Worm (Caenorhabditis elegans): Measurements from ENCODE around the gene ima-1.

The ima-1 gene

DNA sequence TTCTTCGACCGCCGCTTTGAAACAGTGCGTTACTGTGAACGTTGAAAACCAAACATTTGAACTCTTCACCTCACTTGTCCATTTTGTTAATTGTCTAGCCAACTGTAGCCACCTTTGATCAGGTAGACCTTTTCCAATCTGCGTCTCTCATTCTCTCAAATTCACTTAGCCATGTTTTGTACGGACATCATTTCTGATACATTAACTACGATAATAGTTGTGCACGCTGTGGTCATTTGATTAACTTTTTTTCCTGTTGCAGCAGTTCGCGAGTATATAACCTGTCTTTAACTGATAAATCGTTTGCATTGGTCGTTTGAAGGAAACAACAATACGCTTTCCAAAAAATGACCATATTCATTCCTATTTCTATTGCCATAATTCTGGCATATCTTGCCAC is 22.1 kb upstream of the ima-1 start, which contains the start of gene cyp-29A2:
Gene cyp-29A2, plus strand, starts transcription at position 190 of the 400 bp plus-strand sequence.
- TF ChIP-seq hnd-1 (tag; optimal IDR thresholded peaks at IDR 0.05) (no peak), ets-7 (tag; optimal IDR thresholded peaks at IDR 0.05) (no peak), flt-1 (GFP tag; IDR thresholded peaks at IDR 0.05) (no peak), scrt-1 (GFP tag; IDR thresholded peaks at IDR 0.05) (no peak), tbx-37 (GFP tag; conservative IDR thresholded peaks at IDR 0.05) (no peak)

DNA sequence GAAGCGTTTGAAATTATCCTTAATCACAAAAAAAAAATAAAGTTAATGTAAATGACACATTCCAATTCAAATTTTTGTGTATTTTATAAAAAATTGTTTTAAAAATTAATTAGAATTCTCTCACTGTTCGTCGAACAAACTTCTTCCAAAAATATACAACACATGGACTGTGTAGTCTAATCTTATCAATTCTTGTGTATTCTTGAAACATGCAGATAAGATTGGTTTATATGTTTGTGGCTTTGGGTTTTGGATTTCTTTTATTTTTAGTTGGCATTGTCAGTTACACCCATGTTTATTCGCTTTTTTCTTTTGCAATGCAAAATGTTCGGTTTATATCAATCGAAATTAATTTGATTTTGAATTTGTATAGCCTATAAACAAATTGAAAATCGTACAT is 19.1 kb upstream of the ima-1 start:
- TF ChIP-seq hnd-1 (tag; optimal IDR thresholded peaks at IDR 0.05) (no peak), ets-7 (tag; optimal IDR thresholded peaks at IDR 0.05) (no peak), B0310.2 (tag; optimal IDR thresholded peaks at IDR 0.05) (no peak), F13C5.2 (tag; optimal IDR thresholded peaks at IDR 0.05) (no peak), tra-4 (tag; optimal IDR thresholded peaks at IDR 0.05) (no peak), aly-1 (tag; optimal IDR thresholded peaks at IDR 0.05) (no peak), tbx-11 (GFP tag; IDR thresholded peaks at IDR 0.05) (no peak), hmbx-1 (tag; optimal IDR thresholded peaks at IDR 0.05) (no peak), hmg-4 (GFP tag; optimal IDR thresholded peaks at IDR 0.05) (no peak), sea-1 (GFP tag; conservative IDR thresholded peaks at IDR 0.05) (no peak), pes-1 (GFP tag; IDR thresholded peaks at IDR 0.05) (no peak)

DNA sequence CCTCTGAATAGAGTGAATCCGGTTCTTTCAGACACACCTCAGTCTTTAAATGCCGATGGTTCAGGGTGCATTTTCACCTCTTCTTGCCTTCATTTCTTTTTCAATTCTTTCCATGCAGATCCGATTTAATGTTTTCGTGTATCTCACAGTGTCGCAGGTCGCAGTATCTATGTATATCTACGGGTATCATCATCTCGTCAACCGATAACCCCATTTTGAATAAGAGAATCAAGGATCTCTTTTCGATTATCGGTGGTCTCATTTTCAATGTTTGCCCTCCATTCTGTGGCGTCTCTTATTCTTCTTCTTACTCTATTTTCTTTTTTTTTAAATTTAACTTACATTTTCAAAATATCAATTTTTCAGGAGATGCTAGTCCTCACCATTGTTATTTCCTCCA is 18.5 kb upstream of the ima-1 start, which contains the start of gene T19B10.2:
Gene T19B10.2, plus strand, starts transcription at position 367 of the 400 bp plus-strand sequence.
- TF ChIP-seq ets-7 (tag; optimal IDR thresholded peaks at IDR 0.05) (no peak), hmbx-1 (tag; optimal IDR thresholded peaks at IDR 0.05) (no peak), ceh-36 (tag; optimal IDR thresholded peaks at IDR 0.05) (no peak), aly-1 (tag; optimal IDR thresholded peaks at IDR 0.05) (no peak), ama-1 (optimal IDR thresholded peaks at IDR 0.05) (no peak), hmg-4 (GFP tag; optimal IDR thresholded peaks at IDR 0.05) (no peak), flt-1 (GFP tag; IDR thresholded peaks at IDR 0.05) (no peak), tra-4 (tag; optimal IDR thresholded peaks at IDR 0.05) (no peak)

DNA sequence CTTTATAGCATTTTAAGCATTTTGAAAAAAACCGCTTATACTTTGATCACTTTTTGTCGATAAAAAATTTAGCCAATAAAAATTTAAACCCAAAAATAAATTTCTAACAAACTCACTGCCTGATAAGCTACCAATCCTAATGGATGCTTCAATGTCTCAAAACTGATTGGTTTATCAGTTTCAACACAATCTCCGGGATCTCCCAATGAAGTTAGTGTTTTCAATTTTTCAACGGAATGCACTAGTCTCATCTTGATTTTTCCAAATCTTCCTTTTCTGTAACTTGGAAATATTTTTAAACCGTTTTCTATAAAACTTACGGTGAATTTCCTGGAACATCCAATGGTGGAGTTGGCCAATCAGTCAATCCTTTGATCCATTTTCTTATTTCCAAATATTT is 15.8 kb upstream of the ima-1 start:
- TF ChIP-seq aly-1 (tag; optimal IDR thresholded peaks at IDR 0.05) (no peak), ama-1 (optimal IDR thresholded peaks at IDR 0.05) (no peak), pes-1 (GFP tag; IDR thresholded peaks at IDR 0.05) (no peak), tbx-37 (GFP tag; conservative IDR thresholded peaks at IDR 0.05) (no peak), hnd-1 (tag; optimal IDR thresholded peaks at IDR 0.05) (no peak), scrt-1 (GFP tag; IDR thresholded peaks at IDR 0.05) (no peak), tbx-11 (GFP tag; IDR thresholded peaks at IDR 0.05) (no peak), ceh-13 (GFP tag; optimal IDR thresholded peaks at IDR 0.05) (no peak), F13C5.2 (tag; optimal IDR thresholded peaks at IDR 0.05) (no peak), sea-1 (GFP tag; conservative IDR thresholded peaks at IDR 0.05) (no peak), hmg-4 (GFP tag; optimal IDR thresholded peaks at IDR 0.05) (no peak), ceh-36 (tag; optimal IDR thresholded peaks at IDR 0.05) (no peak), hmbx-1 (tag; optimal IDR thresholded peaks at IDR 0.05) (no peak), flt-1 (GFP tag; IDR thresholded peaks at IDR 0.05) (no peak), B0310.2 (tag; optimal IDR thresholded peaks at IDR 0.05) (no peak), tra-4 (tag; optimal IDR thresholded peaks at IDR 0.05) (no peak), ets-7 (tag; optimal IDR thresholded peaks at IDR 0.05) (no peak)

DNA sequence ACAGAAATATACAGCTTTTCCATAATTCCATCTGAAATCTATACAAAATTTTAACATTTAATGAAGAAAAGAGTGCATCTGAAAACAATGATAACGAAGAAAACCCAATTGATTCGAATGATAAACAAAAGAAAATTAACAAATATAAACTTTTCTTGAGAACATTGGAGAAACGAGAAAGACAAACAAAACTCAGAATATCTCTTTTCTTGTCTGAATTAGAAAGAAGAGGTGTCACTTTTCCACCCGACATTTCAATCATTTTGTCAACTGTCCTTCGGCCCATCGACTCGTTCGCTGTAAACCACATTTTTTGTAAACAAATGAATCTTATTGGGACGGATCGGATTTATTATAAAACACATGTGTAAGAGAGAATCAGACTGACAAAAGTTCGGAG is 13.5 kb upstream of the ima-1 start, which contains the start of gene bgal-1:
Gene bgal-1, minus strand, starts transcription at position 38 of the 400 bp plus-strand sequence.
- TF ChIP-seq hmg-4 (GFP tag; optimal IDR thresholded peaks at IDR 0.05) (no peak), ets-7 (tag; optimal IDR thresholded peaks at IDR 0.05) (no peak), hmbx-1 (tag; optimal IDR thresholded peaks at IDR 0.05) (no peak), ceh-36 (tag; optimal IDR thresholded peaks at IDR 0.05) (no peak), tbx-37 (GFP tag; conservative IDR thresholded peaks at IDR 0.05) (no peak), B0310.2 (tag; optimal IDR thresholded peaks at IDR 0.05) (no peak), sea-1 (GFP tag; conservative IDR thresholded peaks at IDR 0.05) (no peak)

DNA sequence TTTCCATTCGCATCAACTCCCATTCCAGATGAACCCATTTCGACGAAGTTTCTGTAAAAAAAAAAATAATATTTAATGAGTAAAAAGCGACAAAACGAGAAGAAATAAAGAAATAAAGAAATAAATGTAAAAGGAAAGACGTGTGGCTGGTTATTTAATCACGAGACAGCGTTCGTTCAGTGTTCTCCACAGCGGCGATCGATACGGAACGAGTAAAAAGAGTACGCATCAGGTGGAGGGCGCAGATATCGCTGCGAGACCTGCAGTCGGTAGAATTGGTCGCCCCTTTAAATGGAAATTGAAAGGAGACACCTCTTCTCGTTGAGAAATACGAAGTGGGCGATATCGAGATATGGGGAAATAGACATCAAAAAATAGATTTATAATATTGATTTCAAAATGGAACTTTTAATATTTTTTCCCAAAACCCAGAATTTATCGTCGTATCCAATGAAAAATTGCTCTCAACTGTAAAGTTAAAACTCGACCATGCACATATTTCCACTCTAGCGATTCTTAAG is 10.8 kb upstream of the ima-1 start, which contains the start of gene pqn-70:
Gene pqn-70, minus strand, starts transcription at position 51 of the 521 bp plus-strand sequence.
- TF ChIP-seq tbx-37 (GFP tag; conservative IDR thresholded peaks at IDR 0.05), result 0 out of 2 replicates have a peak, but pooled peaks have one; percentile 11
- TF ChIP-seq F13C5.2 (tag; optimal IDR thresholded peaks at IDR 0.05), result peak; percentile 39
- TF ChIP-seq tra-4 (tag; optimal IDR thresholded peaks at IDR 0.05), result no peak
- peak; percentile 60 for TF ChIP-seq hmg-4 (GFP tag; optimal IDR thresholded peaks at IDR 0.05)

DNA sequence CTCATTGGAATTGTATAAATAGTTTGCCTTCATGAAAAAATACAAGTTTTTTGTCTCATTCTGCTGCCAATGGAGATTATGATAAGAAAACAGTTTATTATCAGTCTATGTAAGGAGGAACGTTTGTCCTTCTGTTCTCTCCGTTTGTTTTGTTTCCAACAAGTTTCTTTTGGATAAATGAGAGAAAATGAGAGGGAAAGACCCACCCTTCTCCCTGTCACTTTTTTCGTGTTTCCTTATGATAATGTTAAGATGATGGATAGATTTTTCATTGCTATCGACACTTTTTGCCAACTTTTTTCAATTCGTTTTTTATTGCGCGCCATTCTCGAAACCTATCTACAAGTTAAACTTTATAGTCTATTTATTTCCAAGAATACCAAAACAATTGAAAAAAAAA is 8.3 kb upstream of the ima-1 start:
- TF ChIP-seq hmg-4 (GFP tag; optimal IDR thresholded peaks at IDR 0.05) (no peak), tra-4 (tag; optimal IDR thresholded peaks at IDR 0.05) (no peak), ceh-13 (GFP tag; optimal IDR thresholded peaks at IDR 0.05) (no peak), aly-1 (tag; optimal IDR thresholded peaks at IDR 0.05) (no peak)

ce11 chrV:11234350-11234749 is 5.1 kb upstream of the ima-1 start, which contains the start of gene T19B10.5:
Gene T19B10.5 (plus strand): TSS chrV:11234650.
- TF ChIP-seq sea-1 (GFP tag; conservative IDR thresholded peaks at IDR 0.05) (no peak), tbx-11 (GFP tag; IDR thresholded peaks at IDR 0.05) (no peak), flt-1 (GFP tag; IDR thresholded peaks at IDR 0.05) (no peak), tbx-37 (GFP tag; conservative IDR thresholded peaks at IDR 0.05) (no peak), F13C5.2 (tag; optimal IDR thresholded peaks at IDR 0.05) (no peak), scrt-1 (GFP tag; IDR thresholded peaks at IDR 0.05) (no peak)

DNA sequence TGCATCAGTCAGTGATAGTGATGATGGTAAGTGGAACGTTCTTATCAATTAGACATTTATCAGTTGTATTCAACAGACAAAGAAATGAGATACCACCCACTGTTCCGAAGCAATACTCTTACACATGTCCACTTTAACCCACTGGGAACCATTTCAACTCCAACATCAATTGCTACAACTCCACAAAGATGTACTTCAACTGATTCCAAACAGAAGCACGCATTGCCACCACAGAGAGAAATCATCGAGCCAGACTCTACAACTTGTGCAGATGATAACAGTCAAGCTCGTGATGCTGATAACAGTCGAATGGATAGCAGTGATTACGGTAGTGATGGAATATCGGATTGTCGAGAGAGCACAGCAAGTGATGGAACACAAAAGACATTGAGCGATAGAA is 3.6 kb upstream of the ima-1 start:
- TF ChIP-seq flt-1 (GFP tag; IDR thresholded peaks at IDR 0.05) (no peak), ceh-36 (tag; optimal IDR thresholded peaks at IDR 0.05) (no peak), sea-1 (GFP tag; conservative IDR thresholded peaks at IDR 0.05) (no peak), tra-4 (tag; optimal IDR thresholded peaks at IDR 0.05) (no peak), pes-1 (GFP tag; IDR thresholded peaks at IDR 0.05) (no peak), tbx-37 (GFP tag; conservative IDR thresholded peaks at IDR 0.05) (no peak), ets-7 (tag; optimal IDR thresholded peaks at IDR 0.05) (no peak), B0310.2 (tag; optimal IDR thresholded peaks at IDR 0.05) (no peak), aly-1 (tag; optimal IDR thresholded peaks at IDR 0.05) (no peak)

Data from whole organism, early embryonic.